Fruit fly (Drosophila melanogaster): ENCODE data around the gene salr.

Gene salr

DNA sequence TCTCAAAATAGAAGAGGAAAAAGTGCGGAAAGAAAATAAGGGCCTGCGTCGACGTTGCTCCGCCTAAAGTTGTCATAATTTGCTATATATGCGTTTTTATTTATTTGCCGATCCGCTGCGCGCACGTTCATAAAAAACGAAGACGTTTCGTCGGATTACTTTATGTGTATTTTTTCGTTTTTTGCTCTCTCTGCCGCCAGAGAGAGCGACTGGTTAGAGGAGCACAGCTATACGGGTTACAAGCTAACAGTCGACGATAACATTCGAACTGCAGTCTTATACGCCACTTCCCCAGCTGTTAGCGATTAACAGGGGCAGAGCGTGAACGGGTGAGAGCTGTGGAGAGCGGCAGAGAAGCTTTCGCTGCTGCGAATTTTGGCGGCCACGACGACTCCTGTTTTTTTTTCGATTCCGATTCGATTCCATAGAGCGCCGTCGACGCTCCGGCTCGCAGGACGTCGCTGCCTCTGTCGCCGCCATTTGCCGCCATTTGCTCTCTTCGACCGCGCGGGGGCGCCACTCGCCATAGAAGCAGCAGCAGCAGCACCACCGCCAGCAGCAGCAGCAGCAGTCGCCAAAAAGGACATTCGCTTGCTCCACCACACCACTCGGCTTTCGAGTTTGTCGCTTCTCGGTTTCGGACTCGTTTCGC is at the start of gene salr:
Gene salr (plus strand): TSS at position 426 of the 652 bp plus-strand sequence.
- TF ChIP-seq brk (GFP tag; optimal IDR thresholded peaks at IDR 0.05) = no peak
- TF ChIP-seq sv (GFP tag; optimal IDR thresholded peaks at IDR 0.05) = no peak
- no peak for TF ChIP-seq pan (optimal IDR thresholded peaks at IDR 0.05)
- peak; percentile 20 for TF ChIP-seq Dif (GFP tag; optimal IDR thresholded peaks at IDR 0.05; ENCODE audit: partially characterized antibody)
- TF ChIP-seq Hr83 (GFP tag; optimal IDR thresholded peaks at IDR 0.05; ENCODE audit: poor library complexity, severe bottlenecking) = no peak
- no peak for TF ChIP-seq GATAd (GFP tag; optimal IDR thresholded peaks at IDR 0.05)
- no peak for TF ChIP-seq usp (GFP tag; optimal IDR thresholded peaks at IDR 0.05)
- no peak for TF ChIP-seq Vsx2 (GFP tag; optimal IDR thresholded peaks at IDR 0.05; ENCODE audit: partially characterized antibody)
- no peak for TF ChIP-seq Hr78 (GFP tag; optimal IDR thresholded peaks at IDR 0.05)
- TF ChIP-seq dmrt93B (GFP tag; optimal IDR thresholded peaks at IDR 0.05) = no peak
- peak; percentile 5 for TF ChIP-seq CrebA (GFP tag; optimal IDR thresholded peaks at IDR 0.05; ENCODE audit: borderline replicate concordance)
- TF ChIP-seq jim (GFP tag; optimal IDR thresholded peaks at IDR 0.05) = peak; percentile 60
- TF ChIP-seq Jra (GFP tag; optimal IDR thresholded peaks at IDR 0.05) = no peak
- TF ChIP-seq Rel (GFP tag; optimal IDR thresholded peaks at IDR 0.05) = no peak
- TF ChIP-seq Rel (tag; optimal IDR thresholded peaks at IDR 0.05) = no peak
- no peak for TF ChIP-seq Hnf4 (GFP tag; optimal IDR thresholded peaks at IDR 0.05)
- TF ChIP-seq Myc (optimal IDR thresholded peaks at IDR 0.05) = no peak
- TF ChIP-seq Dfd (GFP tag; optimal IDR thresholded peaks at IDR 0.05) = peak; percentile 1
- TF ChIP-seq dl (GFP tag; optimal IDR thresholded peaks at IDR 0.05; ENCODE audit: insufficient read depth in 1 of 2, partially characterized antibody in 2 of 2) = no peak

DNA sequence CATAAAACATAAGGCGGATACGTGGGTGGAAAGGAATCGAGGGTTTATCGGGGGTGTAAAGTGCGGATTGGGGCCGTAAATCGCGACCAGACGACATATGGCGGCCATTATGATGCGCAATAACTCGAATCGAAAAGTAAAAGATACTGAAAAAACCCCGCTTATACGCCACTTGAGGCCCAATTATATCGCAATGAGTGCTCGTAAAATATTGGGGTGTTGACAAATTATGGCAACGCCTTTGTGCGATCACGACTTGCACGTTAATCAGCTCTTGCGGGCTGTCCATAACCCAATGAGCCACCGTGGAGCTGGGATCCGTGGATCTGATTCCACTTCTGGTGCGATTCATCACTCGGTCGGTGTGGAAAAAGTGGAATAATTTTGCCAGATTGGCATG is 48.9 kb upstream of the salr start:
- no peak for TF ChIP-seq OdsH (GFP tag; optimal IDR thresholded peaks at IDR 0.05)
- TF ChIP-seq Rel (GFP tag; optimal IDR thresholded peaks at IDR 0.05) = no peak
- no peak for TF ChIP-seq Rel (tag; optimal IDR thresholded peaks at IDR 0.05)

DNA sequence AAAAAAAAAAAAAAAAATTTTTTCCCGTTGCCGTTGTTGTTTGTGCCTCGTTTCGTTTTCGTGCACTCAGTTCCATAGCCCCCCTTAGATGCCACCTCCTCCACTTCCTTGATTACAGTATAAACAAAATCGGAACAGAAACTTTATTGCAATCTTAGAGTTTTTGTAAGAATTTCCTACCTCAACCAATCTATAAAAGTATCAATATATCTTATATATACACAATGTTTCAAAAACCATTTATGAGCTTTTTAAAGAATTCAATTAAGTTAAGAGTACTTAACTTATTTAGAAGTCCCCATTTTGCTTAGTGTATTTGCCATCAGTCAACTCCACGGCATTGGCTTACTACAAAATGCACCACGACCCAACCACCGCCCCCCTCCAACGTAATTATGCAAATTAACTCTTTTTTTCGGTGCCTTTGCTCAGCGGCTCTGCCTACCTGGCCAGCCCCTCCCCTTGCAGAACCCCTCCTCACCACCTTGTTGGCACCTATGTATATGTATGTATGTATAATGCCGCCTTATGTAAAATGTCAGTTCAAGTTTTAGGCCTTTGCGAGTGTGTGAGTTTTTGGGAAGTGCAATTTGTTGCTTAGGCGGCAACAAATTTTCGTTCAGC is 40.9 kb upstream of the salr start:
- peak; percentile 13 for TF ChIP-seq HLH106 (tag; optimal IDR thresholded peaks at IDR 0.05)
- TF ChIP-seq br (GFP tag; optimal IDR thresholded peaks at IDR 0.05) = no peak
- TF ChIP-seq rgr (GFP tag; optimal IDR thresholded peaks at IDR 0.05) = no peak
- peak; percentile 6 for TF ChIP-seq h (GFP tag; optimal IDR thresholded peaks at IDR 0.05)
- no peak for TF ChIP-seq fru (GFP tag; optimal IDR thresholded peaks at IDR 0.05)

DNA sequence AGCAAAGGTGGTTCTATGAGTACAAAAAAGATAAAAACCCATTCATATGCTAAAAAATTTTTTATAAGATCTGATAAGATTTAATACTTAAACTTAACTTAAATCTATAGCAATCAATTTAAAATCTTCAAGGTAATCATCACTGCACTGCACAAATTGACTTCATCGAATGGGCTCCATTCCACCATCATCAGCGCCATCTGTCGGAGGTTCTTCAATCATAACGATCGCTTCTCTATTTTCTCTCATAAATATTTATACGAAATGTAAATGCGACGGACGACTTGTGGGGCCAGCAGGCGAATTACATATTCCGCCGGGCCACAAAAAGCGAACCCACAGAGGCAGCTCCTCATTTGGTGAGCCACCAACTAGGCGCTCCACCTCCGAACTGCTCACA is 40.2 kb upstream of the salr start:
- no peak for TF ChIP-seq Rel (GFP tag; optimal IDR thresholded peaks at IDR 0.05)
- TF ChIP-seq Rel (tag; optimal IDR thresholded peaks at IDR 0.05) = no peak
- TF ChIP-seq pan (optimal IDR thresholded peaks at IDR 0.05) = no peak
- TF ChIP-seq brk (GFP tag; optimal IDR thresholded peaks at IDR 0.05) = no peak
- no peak for TF ChIP-seq Myc (optimal IDR thresholded peaks at IDR 0.05)
- TF ChIP-seq CG9705 (GFP tag; optimal IDR thresholded peaks at IDR 0.05) = no peak

DNA sequence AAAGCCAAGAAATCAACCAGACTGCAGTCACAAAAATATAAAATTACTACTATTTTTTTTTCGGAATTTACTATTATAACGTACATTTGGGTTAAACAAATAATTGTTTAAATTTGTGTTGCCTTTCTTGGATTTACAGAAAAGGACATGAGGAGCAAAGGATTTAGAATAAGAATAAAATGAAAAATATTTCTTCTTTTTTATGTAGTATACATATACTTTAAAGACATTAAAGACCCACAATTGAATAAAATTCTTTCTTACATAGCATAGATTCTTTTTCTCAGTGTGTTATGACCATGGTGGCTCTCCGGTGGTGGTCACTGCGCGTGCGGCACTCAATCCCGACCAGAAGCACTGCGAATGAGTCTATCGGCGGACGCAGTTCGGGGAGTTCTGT is 39.5 kb upstream of the salr start:
- TF ChIP-seq CG32264 (GFP tag; optimal IDR thresholded peaks at IDR 0.05) (no peak), jim (GFP tag; optimal IDR thresholded peaks at IDR 0.05) (no peak), HLH106 (tag; optimal IDR thresholded peaks at IDR 0.05) (no peak), tai (GFP tag; optimal IDR thresholded peaks at IDR 0.05) (no peak), Abd-B (GFP tag; optimal IDR thresholded peaks at IDR 0.05) (no peak), Mio (GFP tag; optimal IDR thresholded peaks at IDR 0.05) (no peak), sv (GFP tag; optimal IDR thresholded peaks at IDR 0.05) (no peak), dsf (GFP tag; optimal IDR thresholded peaks at IDR 0.05; ENCODE audit: borderline replicate concordance) (no peak), psq (GFP tag; optimal IDR thresholded peaks at IDR 0.05) (no peak), dl (GFP tag; optimal IDR thresholded peaks at IDR 0.05; ENCODE audit: insufficient read depth in 1 of 2, partially characterized antibody in 2 of 2) (no peak), pan (optimal IDR thresholded peaks at IDR 0.05) (no peak), Dif (GFP tag; optimal IDR thresholded peaks at IDR 0.05; ENCODE audit: partially characterized antibody) (no peak)

Measured in whole organism, wandering third instar larva.